Worm (Caenorhabditis elegans) whole organism, L3 larva: ENCODE data around the gene srh-15.

ENCODE experiments used
- ceh-28 ChIP-seq: fragments of 150-350 bp; optimal IDR thresholded peaks from 2 replicates; lab custom pipeline; 2014; ENCODE audit warnings: missing biosample characterization, missing genetic modification reagents, missing genetic modification characterization
- daf-12 ChIP-seq: fragments of 150-350 bp; optimal IDR thresholded peaks from 2 replicates; lab custom pipeline; 2014; ENCODE audit warnings: missing biosample characterization, missing genetic modification reagents, missing genetic modification characterization
- egl-27 ChIP-seq: sonication (generic microtip); optimal IDR thresholded peaks from 4 replicates; lab custom pipeline; 2017; ENCODE audit warnings: missing biosample characterization, missing genetic modification reagents, missing genetic modification characterization
- fkh-10 ChIP-seq: sonication (generic microtip); optimal IDR thresholded peaks from 2 replicates; lab custom pipeline; 2017; ENCODE audit warnings: missing biosample characterization, missing genetic modification reagents, missing genetic modification characterization
- fos-1 ChIP-seq: fragments of 150-350 bp; optimal IDR thresholded peaks from 2 replicates; lab custom pipeline; 2014; ENCODE audit warnings: missing biosample characterization, missing genetic modification characterization
- jun-1 ChIP-seq: fragments of 150-350 bp; optimal IDR thresholded peaks from 2 replicates; lab custom pipeline; 2014; ENCODE audit warnings: missing biosample characterization, missing genetic modification reagents, missing genetic modification characterization
- nhr-237 ChIP-seq: fragments of 150-350 bp; optimal IDR thresholded peaks from 2 replicates; lab custom pipeline; 2014; ENCODE audit warnings: missing biosample characterization, missing genetic modification characterization
- pha-4 ChIP-seq: fragments of 150-350 bp; optimal IDR thresholded peaks from 2 replicates; lab custom pipeline; 2014; ENCODE audit warnings: missing biosample characterization, missing genetic modification reagents, missing genetic modification characterization
- pqm-1 ChIP-seq: fragments of 150-350 bp; optimal IDR thresholded peaks from 2 replicates; lab custom pipeline; 2017; ENCODE audit warnings: missing biosample characterization, missing genetic modification characterization, inconsistent platforms
- unc-62 ChIP-seq: fragments of 150-350 bp; sonication (generic microtip); optimal IDR thresholded peaks from 4 replicates; lab custom pipeline; 2014; ENCODE audit warnings: missing biosample characterization, missing genetic modification reagents, missing genetic modification characterization
- ztf-11 ChIP-seq: fragments of 150-350 bp; optimal IDR thresholded peaks from 2 replicates; lab custom pipeline; 2014; ENCODE audit warnings: missing biosample characterization, missing genetic modification characterization

DNA sequence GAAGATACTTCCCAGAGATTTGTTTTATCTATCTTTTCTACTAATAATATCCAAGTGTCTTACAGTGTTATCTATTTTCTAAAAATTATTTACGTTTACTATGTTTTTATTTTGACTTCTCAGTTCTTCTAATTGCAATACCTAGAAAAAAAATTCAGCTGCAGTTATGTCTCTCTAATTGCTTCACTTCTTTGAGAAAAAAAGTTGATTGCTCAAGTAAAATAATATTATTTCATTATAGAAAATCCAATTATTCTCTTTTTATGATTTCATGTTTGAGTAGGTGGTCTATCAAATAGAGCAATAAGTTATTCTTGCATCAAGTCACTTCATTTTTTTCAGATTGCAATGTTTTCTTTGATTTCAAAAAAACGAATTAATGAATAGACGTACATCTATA is 45.7 kb downstream of the srh-15 start:
- no peak for TF ChIP-seq ceh-28 (tag; lab: Kevin White, UChicago)
- no peak for TF ChIP-seq pqm-1 (tag; lab: Kevin White, UChicago)
- no peak for TF ChIP-seq jun-1
- TF ChIP-seq nhr-237 (tag; lab: Kevin White, UChicago) = no peak
- no peak for TF ChIP-seq ztf-11 (tag; lab: Kevin White, UChicago)
- peak; percentile 56 for TF ChIP-seq fkh-10 (GFP tag; lab: Kevin White, UChicago)
- no peak for TF ChIP-seq fos-1 (tag; lab: Kevin White, UChicago)
- TF ChIP-seq egl-27 (tag; lab: Kevin White, UChicago) = no peak
- TF ChIP-seq unc-62 = no peak
- no peak for TF ChIP-seq daf-12 (tag; lab: Kevin White, UChicago)
- TF ChIP-seq pha-4 (tag; lab: Kevin White, UChicago) = no peak
